Worm (Caenorhabditis elegans): Measurements from ENCODE around the gene crt-1.

- TF ChIP-seq tab-1 (GFP tag; IDR thresholded peaks at IDR 0.05) (no peak), flt-1 (GFP tag; IDR thresholded peaks at IDR 0.05) (peak; percentile 61), cog-1 (tag; optimal IDR thresholded peaks at IDR 0.05) (peak; percentile 79), ztf-29 (GFP tag; IDR thresholded peaks at IDR 0.05) (no peak; the same call in 1 of the 2 replicates), klf-2 (GFP tag; conservative IDR thresholded peaks at IDR 0.05) (no peak), med-1 (GFP tag; optimal IDR thresholded peaks at IDR 0.05; ENCODE audit: insufficient read depth) (no peak), T22C8.4 (GFP tag; IDR thresholded peaks at IDR 0.05) (no peak), ref-1 (GFP tag; conservative IDR thresholded peaks at IDR 0.05) (no peak), ztf-23 (GFP tag; IDR thresholded peaks at IDR 0.05) (no peak)
Observed at ce11 chrV:6100492-6101004, at the start of gene crt-1.
